Worm (Caenorhabditis elegans): Measurements from ENCODE around the gene atp-4.

DNA sequence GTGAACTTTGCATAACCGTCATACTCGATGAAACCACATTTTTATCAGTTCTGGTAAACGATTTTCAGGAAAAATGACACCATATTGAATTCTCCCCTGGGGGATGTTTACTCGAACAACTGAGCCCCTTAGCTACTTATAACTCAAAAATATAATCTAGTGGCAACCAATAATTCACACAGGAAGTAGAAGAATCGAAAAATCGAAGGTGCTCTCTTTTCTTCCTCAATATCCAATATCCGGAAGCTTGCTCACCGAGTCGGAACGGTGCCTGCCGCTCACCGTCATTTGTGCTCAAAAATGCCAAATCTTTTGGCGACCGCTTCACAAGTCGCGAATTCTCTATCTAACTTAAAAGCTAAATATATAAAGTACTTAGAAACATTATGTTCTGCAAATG is 15.1 kb upstream of the atp-4 start, which contains the start of gene T05H4.3:
- TF ChIP-seq nhr-11 (tag; optimal IDR thresholded peaks at IDR 0.05) (no peak), pha-4 (tag; optimal IDR thresholded peaks at IDR 0.05) (no peak), ama-1 (optimal IDR thresholded peaks at IDR 0.05) (no peak), R02D3.7 (tag; optimal IDR thresholded peaks at IDR 0.05) (no peak), nhr-12 (tag; optimal IDR thresholded peaks at IDR 0.05) (no peak), nhr-77 (tag; optimal IDR thresholded peaks at IDR 0.05) (no peak), nhr-28 (tag; optimal IDR thresholded peaks at IDR 0.05) (no peak), fos-1 (tag; optimal IDR thresholded peaks at IDR 0.05) (no peak), nhr-237 (tag; optimal IDR thresholded peaks at IDR 0.05) (no peak), fkh-10 (GFP tag; optimal IDR thresholded peaks at IDR 0.05) (no peak), tbx-2 (tag; optimal IDR thresholded peaks at IDR 0.05) (no peak)
